Worm (Caenorhabditis elegans) whole organism, L3 larva: Measurements from ENCODE around the gene dnj-14.

Experiments
- R02D3.7 ChIP-seq: fragments of 150-350 bp; optimal IDR thresholded peaks from 2 replicates; lab custom pipeline; 2014; ENCODE audit warnings: missing biosample characterization, missing genetic modification characterization
- ceh-82 ChIP-seq: fragments of 150-350 bp; optimal IDR thresholded peaks from 2 replicates; lab custom pipeline; 2014; ENCODE audit warnings: missing biosample characterization, missing genetic modification characterization
- daf-12 ChIP-seq: fragments of 150-350 bp; optimal IDR thresholded peaks from 2 replicates; lab custom pipeline; 2014; ENCODE audit warnings: missing biosample characterization, missing genetic modification reagents, missing genetic modification characterization
- egl-27 ChIP-seq: sonication (generic microtip); optimal IDR thresholded peaks from 4 replicates; lab custom pipeline; 2017; ENCODE audit warnings: missing biosample characterization, missing genetic modification reagents, missing genetic modification characterization
- eor-1 ChIP-seq, 2 experiments: fragments of 150-350 bp; optimal IDR thresholded peaks; 2 replicates each; lab custom pipeline; 2014 to 2018; ENCODE audit warnings: missing biosample characterization in 2 of 2, missing genetic modification characterization in 2 of 2
- nfya-1 ChIP-seq: sonication (generic microtip); optimal IDR thresholded peaks from 2 replicates; lab custom pipeline; 2017; ENCODE audit warnings: missing genetic modification characterization, mild to moderate bottlenecking, missing compliant biosample characterization, antibody characterized with exemption, moderate library complexity; ENCODE audit not compliant: insufficient read depth
- nhr-76 ChIP-seq: fragments of 150-350 bp; sonication (generic microtip); optimal IDR thresholded peaks from 5 replicates; lab custom pipeline; 2014; ENCODE audit warnings: missing biosample characterization, missing genetic modification characterization
- unc-39 ChIP-seq: sonication (generic microtip); optimal IDR thresholded peaks from 4 replicates; lab custom pipeline; 2017; ENCODE audit warnings: missing biosample characterization, missing genetic modification characterization
- ztf-11 ChIP-seq: fragments of 150-350 bp; optimal IDR thresholded peaks from 2 replicates; lab custom pipeline; 2014; ENCODE audit warnings: missing biosample characterization, missing genetic modification characterization

DNA sequence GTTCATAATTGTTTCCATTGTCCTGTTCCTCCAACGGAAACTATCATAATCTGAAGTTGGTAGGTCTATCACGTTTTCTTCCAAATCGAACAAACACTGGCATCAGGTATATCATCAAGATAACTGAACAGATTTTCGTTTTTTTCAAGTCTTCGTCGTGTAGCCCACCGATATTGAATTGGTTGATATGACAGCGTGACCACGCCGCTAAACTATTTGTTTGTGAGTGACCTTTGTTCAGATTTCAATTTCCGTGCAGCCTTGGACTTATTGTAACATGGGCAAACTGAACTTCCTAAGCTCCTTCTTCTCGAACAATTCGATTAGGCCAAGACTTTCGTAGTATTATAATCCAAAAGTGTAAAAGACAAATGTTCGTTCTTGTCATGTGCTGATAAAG lies 26.0 kb downstream of the dnj-14 start:
- TF ChIP-seq ztf-11 (tag; lab: Kevin White, UChicago): no peak
- TF ChIP-seq nhr-76 (tag; lab: Kevin White, UChicago): no peak
- no peak for TF ChIP-seq egl-27 (tag; lab: Kevin White, UChicago)
- TF ChIP-seq ceh-82: no peak
- TF ChIP-seq daf-12 (tag; lab: Kevin White, UChicago): no peak
- TF ChIP-seq nfya-1: no peak
- TF ChIP-seq unc-39: no peak
- no peak for TF ChIP-seq R02D3.7 (tag; lab: Kevin White, UChicago)
- TF ChIP-seq eor-1 (tag; optimal IDR thresholded peaks at IDR 0.05; lab: Kevin White, UChicago): no peak
